Fruit fly (Drosophila melanogaster) whole organism, embryonic: Measurements from ENCODE around the gene CG2540.

Experiments
- Ada2b ChIP-seq: fragments of 200-800 bp; sonication (Bioruptor generic); IDR thresholded peaks from 2 replicates; pipeline ENCODE4 v1.3.6; 2022; ENCODE audit warnings: missing biosample characterization, missing genetic modification characterization
- CG10274 ChIP-seq: fragments of 200-800 bp; sonication (Bioruptor generic); optimal IDR thresholded peaks from 3 replicates; lab custom pipeline; 2017; ENCODE audit warnings: missing biosample characterization, mild to moderate bottlenecking, missing genetic modification characterization
- CG11093 ChIP-seq: fragments of 200-800 bp; sonication (Bioruptor generic); IDR thresholded peaks from 3 replicates; pipeline ENCODE4 v1.3.6; 2022; ENCODE audit warnings: missing biosample characterization, missing genetic modification characterization
- CG11504 ChIP-seq: fragments of 200-800 bp; sonication (Bioruptor generic); optimal IDR thresholded peaks from 3 replicates; lab custom pipeline; 2019; ENCODE audit warnings: missing biosample characterization, mild to moderate bottlenecking, missing genetic modification characterization, moderate library complexity
- CG2889 ChIP-seq: fragments of 200-800 bp; sonication (Bioruptor generic); IDR thresholded peaks from 3 replicates; pipeline ENCODE4 v1.3.6; 2022; ENCODE audit warnings: missing biosample characterization, missing genetic modification characterization
- CG30020 ChIP-seq: fragments of 200-800 bp; optimal IDR thresholded peaks from 2 replicates; lab custom pipeline; 2019; ENCODE audit warnings: missing biosample characterization, mild to moderate bottlenecking, missing genetic modification characterization, moderate library complexity
- CG32767 ChIP-seq: fragments of 200-800 bp; sonication (Bioruptor generic); IDR thresholded peaks from 2 replicates; pipeline ENCODE4 v1.3.6; 2022; ENCODE audit warnings: missing biosample characterization, missing genetic modification characterization
- CG34422 ChIP-seq: fragments of 200-800 bp; sonication (Bioruptor generic); IDR thresholded peaks from 3 replicates; pipeline ENCODE4 v1.3.6; 2022; ENCODE audit warnings: missing biosample characterization, missing genetic modification characterization
- CG3995 ChIP-seq: fragments of 200-800 bp; sonication (Bioruptor generic); optimal IDR thresholded peaks from 3 replicates; lab custom pipeline; 2016; ENCODE audit warnings: missing biosample characterization, missing genetic modification characterization
- CG4328 ChIP-seq: fragments of 200-800 bp; sonication (Bioruptor generic); optimal IDR thresholded peaks from 3 replicates; lab custom pipeline; 2017; ENCODE audit warnings: missing biosample characterization, missing genetic modification reagents, missing genetic modification characterization
- CG6254 ChIP-seq: fragments of 200-800 bp; sonication (Bioruptor generic); optimal IDR thresholded peaks from 3 replicates; lab custom pipeline; 2017; ENCODE audit warnings: mild to moderate bottlenecking, missing biosample characterization, missing genetic modification reagents, missing genetic modification characterization
- CG6654 ChIP-seq: fragments of 200-800 bp; sonication (Bioruptor generic); optimal IDR thresholded peaks from 2 replicates; lab custom pipeline; 2017; ENCODE audit warnings: missing biosample characterization, mild to moderate bottlenecking, missing genetic modification characterization
- CG6791 ChIP-seq: fragments of 200-800 bp; sonication (Bioruptor generic); IDR thresholded peaks from 3 replicates; pipeline ENCODE4 v1.3.6; 2022; ENCODE audit warnings: missing biosample characterization, missing genetic modification characterization; ENCODE audit not compliant: partially characterized antibody
- CG7786 ChIP-seq: fragments of 200-800 bp; sonication (Bioruptor generic); optimal IDR thresholded peaks from 2 replicates; lab custom pipeline; 2016; ENCODE audit warnings: missing biosample characterization, missing genetic modification characterization
- CG8388 ChIP-seq: fragments of 200-800 bp; sonication (Bioruptor generic); optimal IDR thresholded peaks from 2 replicates; lab custom pipeline; 2019; ENCODE audit warnings: missing biosample characterization, mild to moderate bottlenecking, missing genetic modification characterization, moderate library complexity
- CG9876 ChIP-seq: fragments of 200-800 bp; sonication (Bioruptor generic); optimal IDR thresholded peaks from 2 replicates; lab custom pipeline; 2016; ENCODE audit warnings: missing biosample characterization, missing genetic modification characterization
- CG9932 ChIP-seq: fragments of 200-800 bp; sonication (Bioruptor generic); IDR thresholded peaks from 2 replicates; pipeline ENCODE4 v1.3.6; 2022; ENCODE audit warnings: missing biosample characterization, missing genetic modification characterization
- D ChIP-seq, 2 experiments: fragments of 200-800 bp in 1 of 2; fragments of >200 bp in 1 of 2; sonication (Bioruptor generic) in 1 of 2; optimal IDR thresholded peaks; 2 replicates in 1 of 2; 3 replicates in 1 of 2; lab custom pipeline; 2017; ENCODE audit warnings: mild to moderate bottlenecking in 1 of 2, missing biosample characterization in 1 of 2, missing genetic modification characterization in 1 of 2, missing genetic modification reagents in 1 of 2
- Doc3 ChIP-seq: fragments of 200-800 bp; sonication (Bioruptor generic); IDR thresholded peaks from 3 replicates; pipeline ENCODE4 v1.3.6; 2022; ENCODE audit warnings: missing biosample characterization, missing genetic modification characterization; ENCODE audit not compliant: partially characterized antibody
- E2f1 ChIP-seq: fragments of 200-800 bp; sonication (Bioruptor generic); IDR thresholded peaks from 2 replicates; pipeline ENCODE4 v1.3.6; 2022; ENCODE audit warnings: missing biosample characterization, missing genetic modification characterization
- E2f2 ChIP-seq: fragments of 200-800 bp; sonication (Bioruptor generic); IDR thresholded peaks from 2 replicates; pipeline ENCODE4 v1.3.6; 2022; ENCODE audit warnings: missing biosample characterization, missing genetic modification characterization
- GATAe ChIP-seq: fragments of 200-800 bp; sonication (Bioruptor generic); conservative IDR thresholded peaks from 2 replicates; pipeline ENCODE4 v1.3.6; 2022; ENCODE audit warnings: missing biosample characterization, missing genetic modification characterization
- HLH3B ChIP-seq: fragments of 200-800 bp; sonication (Bioruptor generic); IDR thresholded peaks from 2 replicates; pipeline ENCODE4 v1.3.6; 2022; ENCODE audit warnings: missing biosample characterization, missing genetic modification characterization
- Hey ChIP-seq: fragments of 200-800 bp; sonication (Bioruptor generic); optimal IDR thresholded peaks from 3 replicates; lab custom pipeline; 2018; ENCODE audit warnings: missing biosample characterization, mild to moderate bottlenecking, missing genetic modification characterization
- Hr39 ChIP-seq: fragments of >200 bp; optimal IDR thresholded peaks from 2 replicates; lab custom pipeline; 2017
- Lpt ChIP-seq: fragments of >200 bp; optimal IDR thresholded peaks from 2 replicates; lab custom pipeline; 2018; ENCODE audit warnings: missing biosample characterization, missing genetic modification characterization
- NC2β ChIP-seq: fragments of 200-800 bp; sonication (Bioruptor generic); optimal IDR thresholded peaks from 2 replicates; lab custom pipeline; 2016; ENCODE audit warnings: missing biosample characterization, missing genetic modification characterization
- Nf-YA ChIP-seq: fragments of 200-800 bp; sonication (Bioruptor generic); IDR thresholded peaks from 2 replicates; pipeline ENCODE4 v1.3.6; 2022; ENCODE audit warnings: missing biosample characterization, missing genetic modification characterization
- Optix ChIP-seq: fragments of 200-800 bp; sonication (Bioruptor generic); IDR thresholded peaks from 3 replicates; pipeline ENCODE4 v1.3.6; 2022; ENCODE audit warnings: missing biosample characterization, missing genetic modification characterization
- Scr ChIP-seq: fragments of 200-800 bp; sonication (Bioruptor generic); IDR thresholded peaks from 2 replicates; pipeline ENCODE4 v1.3.6; 2022; ENCODE audit warnings: missing biosample characterization, missing genetic modification characterization; ENCODE audit not compliant: partially characterized antibody
- Spps ChIP-seq: fragments of 200-800 bp; sonication (Bioruptor generic); optimal IDR thresholded peaks from 2 replicates; lab custom pipeline; 2018; ENCODE audit warnings: missing biosample characterization, mild to moderate bottlenecking, missing genetic modification characterization
- Stat92E ChIP-seq, 3 experiments: fragments of >200 bp in 2 of 3; fragments of 200-800 bp in 1 of 3; sonication (Bioruptor generic) in 1 of 3; optimal IDR thresholded peaks; 2 replicates each; lab custom pipeline; 2017 to 2019; ENCODE audit warnings: missing biosample characterization in 3 of 3, missing genetic modification characterization in 3 of 3, mild to moderate bottlenecking in 1 of 3, moderate library complexity in 1 of 3
- al ChIP-seq: fragments of 200-800 bp; sonication (Bioruptor generic); IDR thresholded peaks from 2 replicates; pipeline ENCODE4 v1.3.6; 2022; ENCODE audit warnings: missing biosample characterization, missing genetic modification characterization
- bab2 ChIP-seq: fragments of 200-800 bp; sonication (Bioruptor generic); optimal IDR thresholded peaks from 2 replicates; lab custom pipeline; 2016; ENCODE audit warnings: missing biosample characterization, missing genetic modification characterization
- chif ChIP-seq, 2 experiments: fragments of 200-800 bp; sonication (Bioruptor generic); optimal IDR thresholded peaks; 3 replicates each; lab custom pipeline; 2016; ENCODE audit warnings: missing biosample characterization in 2 of 2, missing genetic modification characterization in 2 of 2
- dmrt99B ChIP-seq: fragments of 200-800 bp; sonication (Bioruptor generic); optimal IDR thresholded peaks from 2 replicates; lab custom pipeline; 2018; ENCODE audit warnings: missing biosample characterization, mild to moderate bottlenecking, missing genetic modification characterization, moderate library complexity
- gem ChIP-seq: fragments of 200-800 bp; sonication (Bioruptor generic); optimal IDR thresholded peaks from 2 replicates; lab custom pipeline; 2019; ENCODE audit warnings: missing biosample characterization, mild to moderate bottlenecking, missing genetic modification characterization, moderate library complexity
- jing ChIP-seq: fragments of 200-800 bp; sonication (Bioruptor generic); optimal IDR thresholded peaks from 2 replicates; lab custom pipeline; 2018; ENCODE audit warnings: missing biosample characterization, mild to moderate bottlenecking, missing genetic modification characterization
- jumu ChIP-seq: fragments of 200-800 bp; sonication (Bioruptor generic); optimal IDR thresholded peaks from 3 replicates; lab custom pipeline; 2016; ENCODE audit warnings: missing biosample characterization, missing genetic modification characterization
- lov ChIP-seq, 2 experiments: fragments of 200-800 bp in 1 of 2; fragments of >200 bp in 1 of 2; sonication (Bioruptor generic) in 1 of 2; IDR thresholded peaks in 1 of 2; optimal IDR thresholded peaks in 1 of 2; 2 replicates in 1 of 2; 3 replicates in 1 of 2; pipeline versions ENCODE4 v1.3.6 to Lab custom; 2017 to 2022; ENCODE audit warnings: missing biosample characterization in 1 of 2, missing genetic modification characterization in 1 of 2
- nom ChIP-seq: fragments of 200-800 bp; sonication (Bioruptor generic); optimal IDR thresholded peaks from 2 replicates; lab custom pipeline; 2017; ENCODE audit warnings: missing biosample characterization, missing genetic modification characterization, mild to moderate bottlenecking, moderate library complexity, missing genetic modification reagents
- peb ChIP-seq: fragments of 200-800 bp; sonication (Bioruptor generic); IDR thresholded peaks from 2 replicates; pipeline ENCODE4 v1.3.6; 2022; ENCODE audit warnings: missing biosample characterization, missing genetic modification characterization
- pum ChIP-seq: fragments of 200-800 bp; sonication (Bioruptor generic); optimal IDR thresholded peaks from 2 replicates; lab custom pipeline; 2016; ENCODE audit warnings: missing biosample characterization, missing genetic modification characterization
- scrt ChIP-seq: fragments of 200-800 bp; sonication (Bioruptor generic); optimal IDR thresholded peaks from 2 replicates; lab custom pipeline; 2018; ENCODE audit warnings: missing biosample characterization, mild to moderate bottlenecking, missing genetic modification characterization, moderate library complexity
- shn ChIP-seq: fragments of 200-800 bp; sonication (Bioruptor generic); optimal IDR thresholded peaks from 3 replicates; lab custom pipeline; 2016; ENCODE audit warnings: missing biosample characterization, missing genetic modification characterization
- tna ChIP-seq: fragments of 200-800 bp; sonication (Bioruptor generic); IDR thresholded peaks from 2 replicates; pipeline ENCODE4 v1.3.6; 2022; ENCODE audit warnings: missing biosample characterization, missing genetic modification characterization; ENCODE audit not compliant: partially characterized antibody
- z ChIP-seq: fragments of 200-800 bp; sonication (Bioruptor generic); IDR thresholded peaks from 3 replicates; pipeline ENCODE4 v1.3.6; 2022; ENCODE audit warnings: missing biosample characterization, missing genetic modification characterization
- zfh2 ChIP-seq: fragments of 200-800 bp; sonication (Bioruptor generic); optimal IDR thresholded peaks from 2 replicates; lab custom pipeline; 2016; ENCODE audit warnings: missing biosample characterization, missing genetic modification characterization

The CG2540 gene

dm6 chrX:12582984-12583869 lies 46.5 kb upstream of the CG2540 start, which contains the start of gene Pits (continued):
- TF ChIP-seq chif (GFP tag; optimal IDR thresholded peaks at IDR 0.05; lab: Kevin White, UChicago) = no peak
- TF ChIP-seq CG6254 (GFP tag; lab: Kevin White, UChicago) = peak; percentile 22
- no peak for TF ChIP-seq pum (GFP tag; lab: Kevin White, UChicago)
- TF ChIP-seq CG8388 = peak; percentile 38
- TF ChIP-seq Spps (tag; lab: Kevin White, UChicago) = peak; percentile 14
- TF ChIP-seq al (GFP tag; lab: Robert Waterston, UW) = no peak
- TF ChIP-seq NC2β (GFP tag; lab: Kevin White, UChicago) = peak; percentile 49
- peak; percentile 73 for TF ChIP-seq Hey
- TF ChIP-seq jumu = no peak
- TF ChIP-seq Doc3 (GFP tag; lab: Robert Waterston, UW) = no peak
- TF ChIP-seq CG3995 = no peak
- TF ChIP-seq CG6791 (GFP tag; lab: Robert Waterston, UW) = peak; percentile 51; the same call in 1 of the 3 replicates
- peak; percentile 24 for TF ChIP-seq dmrt99B (tag; lab: Kevin White, UChicago)
- no peak; the same call in 1 of the 2 replicates for TF ChIP-seq GATAe
- TF ChIP-seq CG11093 (GFP tag; lab: Robert Waterston, UW) = no peak
- TF ChIP-seq Nf-YA (GFP tag; lab: Robert Waterston, UW) = no peak
- TF ChIP-seq CG34422 (GFP tag; lab: Robert Waterston, UW) = peak; percentile 86
- no peak for TF ChIP-seq CG2889 (GFP tag; lab: Robert Waterston, UW)
- peak in 1 of 3 experiments; percentile 87 for TF ChIP-seq Stat92E (GFP tag; optimal IDR thresholded peaks at IDR 0.05; lab: Kevin White, UChicago)
- peak; percentile 13 for TF ChIP-seq bab2 (GFP tag; lab: Kevin White, UChicago)
- no peak for TF ChIP-seq CG10274 (GFP tag; lab: Kevin White, UChicago)
- no peak for TF ChIP-seq CG6654 (GFP tag; lab: Kevin White, UChicago)
- TF ChIP-seq jing = no peak
- TF ChIP-seq HLH3B (GFP tag; lab: Robert Waterston, UW) = peak; percentile 47; the same call in 1 of the 2 replicates
- TF ChIP-seq Hr39 (lab: Kevin White, UChicago) = no peak
- peak; percentile 66; the same call in 1 of the 2 replicates for TF ChIP-seq tna (GFP tag; lab: Robert Waterston, UW)
- peak; percentile 42 for TF ChIP-seq CG30020 (tag; lab: Kevin White, UChicago)
- TF ChIP-seq Lpt (GFP tag; lab: Kevin White, UChicago) = no peak
- TF ChIP-seq E2f2 (GFP tag; lab: Robert Waterston, UW) = peak; percentile 67
- peak; percentile 40 for TF ChIP-seq shn (GFP tag; lab: Kevin White, UChicago)
- peak; percentile 26 for TF ChIP-seq Scr (GFP tag; lab: Robert Waterston, UW)
- TF ChIP-seq z = no peak
- TF ChIP-seq Ada2b (GFP tag; lab: Robert Waterston, UW) = 0 out of 2 replicates have a peak, but pooled peaks have one; percentile 9
- TF ChIP-seq CG32767 = peak; percentile 72; the same call in 1 of the 2 replicates
- TF ChIP-seq CG9932 (GFP tag; lab: Robert Waterston, UW) = peak; percentile 45
- peak; percentile 81 for TF ChIP-seq nom (GFP tag; lab: Kevin White, UChicago)
- no peak for TF ChIP-seq CG9876
- peak; percentile 42 for TF ChIP-seq scrt (GFP tag; lab: Kevin White, UChicago)
- TF ChIP-seq zfh2 = no peak
- TF ChIP-seq D (optimal IDR thresholded peaks at IDR 0.05; lab: Kevin White, UChicago) = no peak
- TF ChIP-seq D (GFP tag; optimal IDR thresholded peaks at IDR 0.05; lab: Kevin White, UChicago) = no peak
- 0 out of 2 replicates have a peak, but pooled peaks have one; percentile 16 for TF ChIP-seq peb (GFP tag; lab: Robert Waterston, UW)
- no peak for TF ChIP-seq CG7786 (GFP tag; lab: Kevin White, UChicago)
- TF ChIP-seq CG11504 (tag; lab: Kevin White, UChicago) = peak; percentile 61
- TF ChIP-seq E2f1 (GFP tag; lab: Robert Waterston, UW) = peak; percentile 35
- no peak for TF ChIP-seq Optix (GFP tag; lab: Robert Waterston, UW)
- no peak for TF ChIP-seq lov (optimal IDR thresholded peaks at IDR 0.05; lab: Kevin White, UChicago)
- TF ChIP-seq lov (GFP tag; IDR thresholded peaks at IDR 0.05; lab: Robert Waterston, UW) = no peak
- TF ChIP-seq gem (tag; lab: Kevin White, UChicago) = peak; percentile 72
- no peak for TF ChIP-seq CG4328 (GFP tag; lab: Kevin White, UChicago)
